Fruit fly (Drosophila melanogaster) whole organism, embryonic: ENCODE results near the gene AcCoAS.

Experiments used
- Antp ChIP-seq: fragments of 200-800 bp; sonication (Bioruptor generic); optimal IDR thresholded peaks from 3 replicates; lab custom pipeline; 2016; ENCODE audit warnings: missing biosample characterization, missing genetic modification characterization
- Atf6 ChIP-seq: fragments of 200-800 bp; sonication (Bioruptor generic); IDR thresholded peaks from 2 replicates; pipeline ENCODE4 v1.3.6; 2022; ENCODE audit warnings: missing biosample characterization, missing genetic modification characterization
- Awh ChIP-seq: fragments of 200-800 bp; sonication (Bioruptor generic); IDR thresholded peaks from 2 replicates; pipeline ENCODE4, ENCODE4 v1.3.6; 2022; ENCODE audit warnings: missing biosample characterization, missing genetic modification characterization
- CG11504 ChIP-seq: fragments of 200-800 bp; sonication (Bioruptor generic); optimal IDR thresholded peaks from 3 replicates; lab custom pipeline; 2019; ENCODE audit warnings: missing biosample characterization, mild to moderate bottlenecking, missing genetic modification characterization, moderate library complexity
- CG12769 ChIP-seq: fragments of 200-800 bp; sonication (Bioruptor generic); optimal IDR thresholded peaks from 2 replicates; lab custom pipeline; 2019; ENCODE audit warnings: missing biosample characterization, mild to moderate bottlenecking, missing genetic modification characterization, moderate library complexity
- CG13775 ChIP-seq: fragments of 200-800 bp; sonication (Bioruptor generic); optimal IDR thresholded peaks from 3 replicates; lab custom pipeline; 2017; ENCODE audit warnings: missing biosample characterization, mild to moderate bottlenecking, missing genetic modification characterization
- CG14441 ChIP-seq: fragments of 200-800 bp; sonication (Bioruptor generic); IDR thresholded peaks from 2 replicates; pipeline ENCODE4 v1.3.6; 2022; ENCODE audit warnings: missing biosample characterization, missing genetic modification characterization
- CG18262 ChIP-seq: fragments of 200-800 bp; optimal IDR thresholded peaks from 3 replicates; lab custom pipeline; 2019; ENCODE audit warnings: missing biosample characterization, mild to moderate bottlenecking, missing genetic modification characterization, moderate library complexity
- CG2678 ChIP-seq: fragments of 200-800 bp; sonication (Bioruptor generic); optimal IDR thresholded peaks from 3 replicates; lab custom pipeline; 2019; ENCODE audit warnings: missing biosample characterization, mild to moderate bottlenecking, missing genetic modification characterization, moderate library complexity
- CG32532 ChIP-seq: fragments of 200-800 bp; sonication (Bioruptor generic); IDR thresholded peaks from 2 replicates; pipeline ENCODE4 v1.3.6; 2022; ENCODE audit warnings: missing biosample characterization, missing genetic modification characterization
- CG3281 ChIP-seq: fragments of 200-800 bp; sonication (Bioruptor generic); optimal IDR thresholded peaks from 3 replicates; lab custom pipeline; 2017; ENCODE audit warnings: missing biosample characterization, mild to moderate bottlenecking, missing genetic modification characterization
- CG4617 ChIP-seq: fragments of 200-800 bp; sonication (Bioruptor generic); optimal IDR thresholded peaks from 3 replicates; lab custom pipeline; 2016; ENCODE audit warnings: missing biosample characterization, missing genetic modification characterization, borderline replicate concordance
- CG6272 ChIP-seq: fragments of 200-800 bp; sonication (Bioruptor generic); IDR thresholded peaks from 2 replicates; pipeline ENCODE4 v1.3.6; 2022; ENCODE audit warnings: missing biosample characterization, missing genetic modification characterization
- CG6689 ChIP-seq: fragments of 200-800 bp; sonication (Bioruptor generic); IDR thresholded peaks from 2 replicates; pipeline ENCODE4 v1.3.6; 2022; ENCODE audit warnings: missing biosample characterization, missing genetic modification characterization
- CG8388 ChIP-seq: fragments of 200-800 bp; sonication (Bioruptor generic); optimal IDR thresholded peaks from 2 replicates; lab custom pipeline; 2019; ENCODE audit warnings: missing biosample characterization, mild to moderate bottlenecking, missing genetic modification characterization, moderate library complexity
- Gug ChIP-seq: fragments of 200-800 bp; sonication (Bioruptor generic); IDR thresholded peaks from 4 replicates; pipeline ENCODE4 v1.3.6; 2022; ENCODE audit warnings: missing biosample characterization, missing genetic modification characterization
- H2.0 ChIP-seq: fragments of 200-800 bp; sonication (Bioruptor generic); IDR thresholded peaks from 2 replicates; pipeline ENCODE4 v1.3.6; 2022; ENCODE audit warnings: missing biosample characterization, missing genetic modification characterization
- HHEX ChIP-seq: fragments of 200-800 bp; sonication (Bioruptor generic); optimal IDR thresholded peaks from 3 replicates; lab custom pipeline; 2017; ENCODE audit warnings: missing biosample characterization, mild to moderate bottlenecking, missing genetic modification characterization, missing genetic modification reagents
- HLH3B ChIP-seq: fragments of 200-800 bp; sonication (Bioruptor generic); IDR thresholded peaks from 2 replicates; pipeline ENCODE4 v1.3.6; 2022; ENCODE audit warnings: missing biosample characterization, missing genetic modification characterization
- Hr51 ChIP-seq, 2 experiments: fragments of 200-800 bp; sonication (Bioruptor generic); optimal IDR thresholded peaks; 2 replicates in 1 of 2; 3 replicates in 1 of 2; lab custom pipeline; 2016 to 2018; ENCODE audit warnings: missing biosample characterization in 2 of 2, missing genetic modification characterization in 2 of 2, mild to moderate bottlenecking in 1 of 2, moderate library complexity in 1 of 2
- Lpt ChIP-seq: fragments of >200 bp; optimal IDR thresholded peaks from 2 replicates; lab custom pipeline; 2018; ENCODE audit warnings: missing biosample characterization, missing genetic modification characterization
- MBD-R2 ChIP-seq: fragments of 200-800 bp; sonication (Bioruptor generic); IDR thresholded peaks from 2 replicates; pipeline ENCODE4 v1.3.6; 2022; ENCODE audit warnings: missing biosample characterization, missing genetic modification characterization
- Mes4 ChIP-seq: fragments of 200-800 bp; sonication (Bioruptor generic); optimal IDR thresholded peaks from 2 replicates; lab custom pipeline; 2016; ENCODE audit warnings: missing biosample characterization, missing genetic modification characterization
- Mrtf ChIP-seq: fragments of 200-800 bp; sonication (Bioruptor generic); IDR thresholded peaks from 3 replicates; pipeline ENCODE4 v1.3.6; 2022; ENCODE audit warnings: missing biosample characterization, missing genetic modification characterization
- NFAT ChIP-seq: fragments of 200-800 bp; sonication (Bioruptor generic); IDR thresholded peaks from 2 replicates; pipeline ENCODE4 v1.3.6; 2022; ENCODE audit warnings: missing biosample characterization, missing genetic modification characterization
- Sox102F ChIP-seq: fragments of 200-800 bp; sonication (Bioruptor generic); optimal IDR thresholded peaks from 2 replicates; lab custom pipeline; 2018; ENCODE audit warnings: missing biosample characterization, mild to moderate bottlenecking, missing genetic modification characterization, moderate library complexity
- Vsx1 ChIP-seq: fragments of 200-800 bp; sonication (Bioruptor generic); optimal IDR thresholded peaks from 2 replicates; lab custom pipeline; 2017; ENCODE audit warnings: missing biosample characterization, mild to moderate bottlenecking, missing genetic modification characterization, missing genetic modification reagents
- Xrp1 ChIP-seq: fragments of 200-800 bp; sonication (Bioruptor generic); IDR thresholded peaks from 2 replicates; pipeline ENCODE4 v1.3.6; 2022; ENCODE audit warnings: missing biosample characterization, missing genetic modification characterization
- al ChIP-seq: fragments of 200-800 bp; sonication (Bioruptor generic); IDR thresholded peaks from 2 replicates; pipeline ENCODE4 v1.3.6; 2022; ENCODE audit warnings: missing biosample characterization, missing genetic modification characterization
- ase ChIP-seq: fragments of 200-800 bp; sonication (Bioruptor generic); IDR thresholded peaks from 3 replicates; pipeline ENCODE4 v1.3.6; 2022; ENCODE audit warnings: missing biosample characterization, missing genetic modification characterization
- cg ChIP-seq: fragments of 200-800 bp; sonication (Bioruptor generic); optimal IDR thresholded peaks from 3 replicates; lab custom pipeline; 2019; ENCODE audit warnings: missing biosample characterization, mild to moderate bottlenecking, missing genetic modification characterization, moderate library complexity
- chinmo ChIP-seq: fragments of 200-800 bp; sonication (Bioruptor generic); IDR thresholded peaks from 4 replicates; pipeline ENCODE4 v1.3.6; 2022; ENCODE audit warnings: missing biosample characterization, missing genetic modification characterization; ENCODE audit not compliant: partially characterized antibody
- crol ChIP-seq: fragments of 200-800 bp; sonication (Bioruptor generic); IDR thresholded peaks from 2 replicates; pipeline ENCODE4 v1.3.6; 2022; ENCODE audit warnings: missing biosample characterization, missing genetic modification characterization
- dmrt99B ChIP-seq: fragments of 200-800 bp; sonication (Bioruptor generic); optimal IDR thresholded peaks from 2 replicates; lab custom pipeline; 2018; ENCODE audit warnings: missing biosample characterization, mild to moderate bottlenecking, missing genetic modification characterization, moderate library complexity
- grau ChIP-seq: fragments of 200-800 bp; optimal IDR thresholded peaks from 3 replicates; lab custom pipeline; 2019; ENCODE audit warnings: missing biosample characterization, mild to moderate bottlenecking, missing genetic modification characterization, moderate library complexity
- ken ChIP-seq: fragments of 200-800 bp; sonication (Bioruptor generic); IDR thresholded peaks from 3 replicates; pipeline ENCODE4 v1.3.6; 2022; ENCODE audit warnings: missing biosample characterization, missing genetic modification characterization
- lilli ChIP-seq: fragments of 200-800 bp; sonication (Bioruptor generic); optimal IDR thresholded peaks from 3 replicates; lab custom pipeline; 2016; ENCODE audit warnings: missing biosample characterization, missing genetic modification characterization
- nom ChIP-seq: fragments of 200-800 bp; sonication (Bioruptor generic); optimal IDR thresholded peaks from 2 replicates; lab custom pipeline; 2017; ENCODE audit warnings: missing biosample characterization, missing genetic modification characterization, mild to moderate bottlenecking, moderate library complexity, missing genetic modification reagents
- peb ChIP-seq: fragments of 200-800 bp; sonication (Bioruptor generic); IDR thresholded peaks from 2 replicates; pipeline ENCODE4 v1.3.6; 2022; ENCODE audit warnings: missing biosample characterization, missing genetic modification characterization
- pros ChIP-seq: fragments of 200-800 bp; sonication (Bioruptor generic); optimal IDR thresholded peaks from 3 replicates; lab custom pipeline; 2019; ENCODE audit warnings: missing biosample characterization, mild to moderate bottlenecking, missing genetic modification characterization, moderate library complexity
- pum ChIP-seq: fragments of 200-800 bp; sonication (Bioruptor generic); optimal IDR thresholded peaks from 2 replicates; lab custom pipeline; 2016; ENCODE audit warnings: missing biosample characterization, missing genetic modification characterization
- rib ChIP-seq: fragments of 200-800 bp; sonication (Bioruptor generic); IDR thresholded peaks from 2 replicates; pipeline ENCODE4 v1.3.6; 2022; ENCODE audit warnings: missing biosample characterization, missing genetic modification characterization
- row ChIP-seq: fragments of 200-800 bp; sonication (Bioruptor generic); IDR thresholded peaks from 3 replicates; pipeline ENCODE4 v1.3.6; 2022; ENCODE audit warnings: missing biosample characterization, missing genetic modification characterization
- slp2 ChIP-seq: fragments of 200-800 bp; sonication (Bioruptor generic); optimal IDR thresholded peaks from 2 replicates; lab custom pipeline; 2016; ENCODE audit warnings: missing biosample characterization, missing genetic modification characterization
- sob ChIP-seq: fragments of 200-800 bp; sonication (Bioruptor generic); IDR thresholded peaks from 2 replicates; pipeline ENCODE4 v1.3.6; 2022; ENCODE audit warnings: missing biosample characterization, missing genetic modification characterization
- ssp ChIP-seq: fragments of 200-800 bp; sonication (Bioruptor generic); IDR thresholded peaks from 2 replicates; pipeline ENCODE4 v1.3.6; 2022; ENCODE audit warnings: missing biosample characterization, missing genetic modification characterization
- stc ChIP-seq: fragments of 200-800 bp; sonication (Bioruptor generic); IDR thresholded peaks from 2 replicates; pipeline ENCODE4 v1.3.6; 2022; ENCODE audit warnings: missing biosample characterization, missing genetic modification characterization
- tap ChIP-seq: fragments of 200-800 bp; optimal IDR thresholded peaks from 3 replicates; lab custom pipeline; 2019; ENCODE audit warnings: missing biosample characterization, mild to moderate bottlenecking, missing genetic modification characterization, moderate library complexity
- tgo ChIP-seq: fragments of 200-800 bp; sonication (Bioruptor generic); IDR thresholded peaks from 3 replicates; pipeline ENCODE4 v1.3.6; 2022; ENCODE audit warnings: missing biosample characterization, missing genetic modification characterization
- tin ChIP-seq: fragments of 200-800 bp; sonication (Bioruptor generic); optimal IDR thresholded peaks from 3 replicates; lab custom pipeline; 2016; ENCODE audit warnings: missing biosample characterization, missing genetic modification characterization
- zfh1 ChIP-seq: fragments of 200-800 bp; sonication (Bioruptor generic); IDR thresholded peaks from 3 replicates; pipeline ENCODE4 v1.3.6; 2022; ENCODE audit warnings: missing biosample characterization, missing genetic modification characterization

The AcCoAS gene

dm6 chr3L:21251381-21251780 lies 28.7 kb downstream of the AcCoAS start (continued):
- TF ChIP-seq CG13775 (GFP tag; lab: Kevin White, UChicago) (no peak), pum (no peak), Xrp1 (GFP tag; lab: Robert Waterston, UW) (peak; percentile 46; the same call in 1 of the 2 replicates), cg (no peak), Atf6 (GFP tag; lab: Robert Waterston, UW) (0 out of 2 replicates have a peak, but pooled peaks have one; percentile 30), Sox102F (peak; percentile 36), grau (tag; lab: Kevin White, UChicago) (peak; percentile 6), HLH3B (GFP tag; lab: Robert Waterston, UW) (no peak), nom (GFP tag; lab: Kevin White, UChicago) (peak; percentile 56), MBD-R2 (GFP tag; lab: Robert Waterston, UW) (0 out of 2 replicates have a peak, but pooled peaks have one; percentile 9), lilli (peak; percentile 6), CG4617 (GFP tag; lab: Kevin White, UChicago) (no peak), CG2678 (peak; percentile 37), tap (tag; lab: Kevin White, UChicago) (no peak), ken (GFP tag; lab: Robert Waterston, UW) (0 out of 3 replicates have a peak, but pooled peaks have one; percentile 34), zfh1 (GFP tag; lab: Robert Waterston, UW) (peak; percentile 49; the same call in 1 of the 3 replicates), CG32532 (GFP tag; lab: Robert Waterston, UW) (peak; percentile 42; the same call in 1 of the 2 replicates), Gug (GFP tag; lab: Robert Waterston, UW) (peak; percentile 44; the same call in 1 of the 4 replicates), slp2 (GFP tag; lab: Kevin White, UChicago) (no peak), al (GFP tag; lab: Robert Waterston, UW) (no peak), CG14441 (peak; percentile 64), ase (GFP tag; lab: Robert Waterston, UW) (0 out of 3 replicates have a peak, but pooled peaks have one; percentile 19), tgo (GFP tag; lab: Robert Waterston, UW) (no peak), Lpt (GFP tag; lab: Kevin White, UChicago) (no peak), CG12769 (tag; lab: Kevin White, UChicago) (peak; percentile 12), sob (0 out of 2 replicates have a peak, but pooled peaks have one; percentile 32), Antp (peak; percentile 14), CG8388 (GFP tag; lab: Kevin White, UChicago) (peak; percentile 7), rib (GFP tag; lab: Robert Waterston, UW) (no peak), CG3281 (GFP tag; lab: Kevin White, UChicago) (no peak), H2.0 (peak; percentile 38; the same call in 1 of the 2 replicates), Vsx1 (no peak), peb (GFP tag; lab: Robert Waterston, UW) (peak; percentile 18; the same call in 1 of the 2 replicates), HHEX (peak; percentile 18), Awh (GFP tag; lab: Robert Waterston, UW) (0 out of 2 replicates have a peak, but pooled peaks have one; percentile 9), Hr51 (GFP tag; optimal IDR thresholded peaks at IDR 0.05; lab: Kevin White, UChicago) (peak in 1 of 2 experiments; percentile 3), CG6689 (peak; percentile 48), Mes4 (GFP tag; lab: Kevin White, UChicago) (no peak), dmrt99B (peak; percentile 20), CG11504 (tag; lab: Kevin White, UChicago) (peak; percentile 18), Mrtf (0 out of 3 replicates have a peak, but pooled peaks have one; percentile 49), CG6272 (GFP tag; lab: Robert Waterston, UW) (no peak), chinmo (0 out of 4 replicates have a peak, but pooled peaks have one; percentile 60), tin (peak; percentile 31), stc (GFP tag; lab: Robert Waterston, UW) (no peak), pros (peak; percentile 17), ssp (0 out of 2 replicates have a peak, but pooled peaks have one; percentile 17), NFAT (GFP tag; lab: Robert Waterston, UW) (no peak), CG18262 (tag; lab: Kevin White, UChicago) (peak; percentile 12), row (GFP tag; lab: Robert Waterston, UW) (peak; percentile 44; the same call in 2 of the 3 replicates), crol (GFP tag; lab: Robert Waterston, UW) (peak; percentile 73)
